Worm (Caenorhabditis elegans): ENCODE measurements around the gene nhr-163.

ce11 chrV:6997041-6997552 lies 11.3 kb upstream of the nhr-163 start, which contains the start of gene nhr-107:
- TF ChIP-seq zag-1 (tag; optimal IDR thresholded peaks at IDR 0.05): no peak
- TF ChIP-seq dmd-9 (GFP tag; IDR thresholded peaks at IDR 0.05): no peak
- TF ChIP-seq lin-15B (tag; optimal IDR thresholded peaks at IDR 0.05): no peak
- no peak for TF ChIP-seq snpc-4 (tag; optimal IDR thresholded peaks at IDR 0.05)
- TF ChIP-seq nhr-111 (GFP tag; optimal IDR thresholded peaks at IDR 0.05): no peak
- TF ChIP-seq mdl-1 (tag; optimal IDR thresholded peaks at IDR 0.05): no peak
- TF ChIP-seq ceh-20 (GFP tag; IDR thresholded peaks at IDR 0.05): no peak
- TF ChIP-seq mep-1 (tag; optimal IDR thresholded peaks at IDR 0.05): no peak
- TF ChIP-seq ZK546.5 (tag; optimal IDR thresholded peaks at IDR 0.05): no peak
- no peak for TF ChIP-seq daf-12 (tag; optimal IDR thresholded peaks at IDR 0.05)
- no peak for TF ChIP-seq Y105C5A.15 (GFP tag; IDR thresholded peaks at IDR 0.05)
- TF ChIP-seq aha-1 (tag): no peak
- TF ChIP-seq lin-13 (GFP tag; optimal IDR thresholded peaks at IDR 0.05): no peak
- no peak for TF ChIP-seq spr-1 (tag; optimal IDR thresholded peaks at IDR 0.05)
